Worm (Caenorhabditis elegans) whole organism, L3 larva: ENCODE results near the gene cyp-25A4.
"Not testable (repeated sequence)": the region's sequence is repeated elsewhere in the genome, so short reads cannot be mapped to it uniquely, and the experiment has no call there.

Experiments used
- eor-1 ChIP-seq, 2 experiments: fragments of 150-350 bp; optimal IDR thresholded peaks; 2 replicates each; lab custom pipeline; 2014 to 2018; ENCODE audit warnings: missing biosample characterization in 2 of 2, missing genetic modification characterization in 2 of 2
- mdl-1 ChIP-seq: fragments of 150-350 bp; optimal IDR thresholded peaks from 2 replicates; lab custom pipeline; 2014; ENCODE audit warnings: missing biosample characterization, missing genetic modification characterization
- nhr-77 ChIP-seq: fragments of 150-350 bp; optimal IDR thresholded peaks from 2 replicates; lab custom pipeline; 2014; ENCODE audit warnings: missing biosample characterization, missing genetic modification characterization
- pqm-1 ChIP-seq: fragments of 150-350 bp; optimal IDR thresholded peaks from 2 replicates; lab custom pipeline; 2017; ENCODE audit warnings: missing biosample characterization, missing genetic modification characterization, inconsistent platforms
- snpc-4 ChIP-seq: fragments of 150-350 bp; optimal IDR thresholded peaks from 2 replicates; lab custom pipeline; 2014; ENCODE audit warnings: missing biosample characterization, missing genetic modification characterization

DNA sequence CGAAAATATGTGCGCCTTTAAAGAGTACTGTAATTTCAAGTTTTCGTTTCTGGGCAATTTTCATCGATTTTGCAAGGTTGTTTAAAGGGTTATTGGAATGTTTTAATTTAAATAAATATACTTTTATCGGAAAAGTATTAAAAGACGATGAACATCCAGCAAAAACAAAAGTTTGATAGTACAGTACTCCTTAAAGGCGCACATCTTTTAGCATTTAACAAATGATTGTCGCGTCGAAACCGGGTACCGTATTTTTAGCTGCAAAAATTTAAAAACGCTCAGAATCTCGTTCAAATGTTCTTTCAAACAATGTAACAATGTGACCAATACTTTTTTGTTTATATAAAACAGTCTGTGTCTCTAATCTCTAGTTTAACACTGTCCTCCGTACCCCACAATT lies 11.6 kb downstream of the cyp-25A4 start, which contains the start of gene C36A4.11:
- not testable (repeated sequence) for TF ChIP-seq mdl-1 (tag; lab: Kevin White, UChicago); nhr-77 (tag; lab: Kevin White, UChicago); eor-1 (tag; optimal IDR thresholded peaks at IDR 0.05; lab: Kevin White, UChicago); snpc-4 (tag; lab: Kevin White, UChicago); pqm-1 (tag; lab: Kevin White, UChicago)
